Fruit fly (Drosophila melanogaster) whole organism, adult: ENCODE data around the gene CG15449.
A peak's percentile ranks its signal among the peaks of the same experiment; 100 is the strongest.

Source experiments
- CG11617 ChIP-seq: fragments of 200-800 bp; sonication (Bioruptor generic); optimal IDR thresholded peaks from 2 replicates; lab custom pipeline; 2017; ENCODE audit warnings: mild to moderate bottlenecking, missing biosample characterization, missing genetic modification reagents, missing genetic modification characterization
- CG12768 ChIP-seq: fragments of 200-800 bp; sonication (Bioruptor generic); optimal IDR thresholded peaks from 2 replicates; lab custom pipeline; 2017; ENCODE audit warnings: missing biosample characterization, missing genetic modification characterization, mild to moderate bottlenecking, moderate library complexity, missing genetic modification reagents
- CG14711 ChIP-seq: fragments of 200-800 bp; sonication (Bioruptor generic); optimal IDR thresholded peaks from 2 replicates; lab custom pipeline; 2018; ENCODE audit warnings: missing biosample characterization, mild to moderate bottlenecking, missing genetic modification characterization, moderate library complexity
- CG1620 ChIP-seq: fragments of 200-800 bp; sonication (Bioruptor generic); optimal IDR thresholded peaks from 2 replicates; lab custom pipeline; 2016; ENCODE audit warnings: missing biosample characterization, missing genetic modification characterization
- CG33017 ChIP-seq: fragments of 200-800 bp; sonication (Bioruptor generic); optimal IDR thresholded peaks from 2 replicates; lab custom pipeline; 2018; ENCODE audit warnings: missing biosample characterization, mild to moderate bottlenecking, missing genetic modification characterization, moderate library complexity
- CG5204 ChIP-seq: fragments of 200-800 bp; sonication (Bioruptor generic); optimal IDR thresholded peaks from 2 replicates; lab custom pipeline; 2016; ENCODE audit warnings: missing biosample characterization, missing genetic modification characterization
- CG7045 ChIP-seq: fragments of 200-800 bp; sonication (Bioruptor generic); optimal IDR thresholded peaks from 2 replicates; lab custom pipeline; 2017; ENCODE audit warnings: missing biosample characterization, mild to moderate bottlenecking, missing genetic modification characterization
- CG7101 ChIP-seq: fragments of 200-800 bp; sonication (Bioruptor generic); optimal IDR thresholded peaks from 2 replicates; lab custom pipeline; 2018; ENCODE audit warnings: missing biosample characterization, mild to moderate bottlenecking, missing genetic modification characterization, moderate library complexity
- Clk ChIP-seq: fragments of 200-800 bp; sonication (Bioruptor generic); optimal IDR thresholded peaks from 2 replicates; lab custom pipeline; 2017; ENCODE audit warnings: missing biosample characterization, missing genetic modification characterization
- Crg-1 ChIP-seq: fragments of 200-800 bp; sonication (Bioruptor generic); optimal IDR thresholded peaks from 2 replicates; lab custom pipeline; 2016; ENCODE audit warnings: missing biosample characterization, missing genetic modification characterization
- Hr96 ChIP-seq: fragments of 200-800 bp; sonication (Bioruptor generic); optimal IDR thresholded peaks from 2 replicates; lab custom pipeline; 2016; ENCODE audit warnings: missing biosample characterization, missing genetic modification characterization
- Mnt ChIP-seq: fragments of 200-800 bp; sonication (Bioruptor generic); optimal IDR thresholded peaks from 2 replicates; lab custom pipeline; 2016; ENCODE audit warnings: missing biosample characterization, mild to moderate bottlenecking, missing genetic modification characterization
- bab1 ChIP-seq: fragments of 200-800 bp; sonication (Bioruptor generic); optimal IDR thresholded peaks from 3 replicates; lab custom pipeline; 2019; ENCODE audit warnings: missing biosample characterization, mild to moderate bottlenecking, missing genetic modification characterization, moderate library complexity
- cic ChIP-seq: fragments of 200-800 bp; sonication (Bioruptor generic); optimal IDR thresholded peaks from 2 replicates; lab custom pipeline; 2017; ENCODE audit warnings: missing biosample characterization, mild to moderate bottlenecking, missing genetic modification characterization, moderate library complexity
- cnc ChIP-seq, 2 experiments: fragments of >200 bp; optimal IDR thresholded peaks; 2 replicates each; lab custom pipeline; 2017
- kay ChIP-seq: fragments of 200-800 bp; sonication (Bioruptor generic); peaks from one replicate; lab custom pipeline; 2016; ENCODE audit warnings: missing biosample characterization, missing genetic modification characterization, borderline replicate concordance
- ovo ChIP-seq: fragments of 200-800 bp; sonication (Bioruptor generic); optimal IDR thresholded peaks from 2 replicates; lab custom pipeline; 2016; ENCODE audit warnings: missing biosample characterization, missing genetic modification characterization
- pad ChIP-seq: fragments of 200-800 bp; sonication (Bioruptor generic); optimal IDR thresholded peaks from 3 replicates; lab custom pipeline; 2017; ENCODE audit warnings: missing biosample characterization, missing genetic modification characterization, mild to moderate bottlenecking, moderate library complexity, missing genetic modification reagents
- tj ChIP-seq: fragments of 200-800 bp; sonication (Bioruptor generic); optimal IDR thresholded peaks from 3 replicates; lab custom pipeline; 2017; ENCODE audit warnings: missing biosample characterization, mild to moderate bottlenecking, missing genetic modification characterization, moderate library complexity
- toe ChIP-seq: fragments of 200-800 bp; sonication (Bioruptor generic); optimal IDR thresholded peaks from 2 replicates; lab custom pipeline; 2016; ENCODE audit warnings: missing biosample characterization, missing genetic modification characterization

The CG15449 gene

DNA sequence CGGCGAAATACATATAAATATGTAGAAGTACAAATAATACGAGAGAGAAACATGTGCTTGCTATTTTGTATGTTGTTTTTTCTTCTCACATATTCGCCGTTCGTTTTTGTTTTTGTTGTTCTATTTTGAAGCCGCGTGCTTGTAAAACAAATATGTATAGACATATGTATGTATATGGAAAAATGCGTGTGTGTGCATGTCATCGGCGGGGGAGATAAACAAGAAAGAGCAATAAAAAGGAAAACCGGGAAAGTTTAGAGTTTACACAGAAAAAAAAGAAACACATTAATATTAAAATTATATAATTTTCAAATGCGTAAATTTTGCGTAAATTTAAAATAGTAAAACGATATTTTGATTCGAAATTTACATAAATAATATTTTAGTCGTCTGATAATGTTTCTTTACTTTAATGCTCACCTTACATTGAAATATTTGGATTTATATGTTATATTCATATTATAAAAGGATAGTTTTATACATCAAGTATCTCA lies 5.1 kb upstream of the CG15449 start:
- TF ChIP-seq CG14711 (tag; lab: Kevin White, UChicago) (peak; percentile 26), CG1620 (GFP tag; lab: Kevin White, UChicago) (no peak), Clk (GFP tag; lab: Kevin White, UChicago) (no peak)

DNA sequence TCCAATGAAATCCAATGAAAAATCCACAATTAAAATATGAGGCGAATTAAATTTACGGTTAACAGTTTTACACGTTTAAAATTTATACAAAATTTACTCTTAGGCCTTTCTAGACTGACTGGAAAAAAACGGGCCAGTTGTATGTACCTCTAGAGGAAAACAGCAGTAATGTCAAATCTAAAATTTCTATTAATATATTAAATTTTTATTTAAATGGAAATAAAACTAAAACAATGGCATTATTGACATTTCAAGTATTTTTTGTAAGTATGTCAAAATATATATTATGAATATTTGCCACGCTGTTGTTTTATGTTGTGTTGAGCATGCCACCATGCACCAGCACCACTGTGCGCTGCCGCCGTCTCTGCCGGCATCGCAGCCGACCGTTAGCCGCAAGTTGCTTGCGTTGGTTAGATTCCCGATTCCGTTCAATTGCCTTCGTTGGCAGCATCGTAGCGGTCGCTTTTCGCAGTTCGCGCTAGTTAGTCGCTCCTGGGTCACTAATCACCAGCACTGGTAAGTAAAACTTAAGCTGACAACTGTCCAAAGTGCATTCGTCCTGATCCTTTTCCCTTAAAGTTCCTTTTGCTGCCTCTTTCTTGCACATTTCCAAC lies 4.5 kb upstream of the CG15449 start, which contains the start of gene Cbs:
Cbs (plus strand) TSS at position 308 of the 617 bp plus-strand sequence.
- TF ChIP-seq toe (peak; percentile 34), tj (peak; percentile 36), pad (peak; percentile 35), CG12768 (GFP tag; lab: Kevin White, UChicago) (no peak), Mnt (GFP tag; lab: Kevin White, UChicago) (peak; percentile 65), kay (GFP tag; lab: Kevin White, UChicago) (peak; percentile 58), CG14711 (tag; lab: Kevin White, UChicago) (peak; percentile 25), bab1 (GFP tag; lab: Kevin White, UChicago) (peak; percentile 33), CG33017 (tag; lab: Kevin White, UChicago) (peak; percentile 51), cic (peak; percentile 36), CG1620 (GFP tag; lab: Kevin White, UChicago) (peak; percentile 17), cnc (optimal IDR thresholded peaks at IDR 0.05; lab: Kevin White, UChicago) (no peak), Hr96 (GFP tag; lab: Kevin White, UChicago) (no peak), Crg-1 (GFP tag; lab: Kevin White, UChicago) (peak; percentile 25), Clk (GFP tag; lab: Kevin White, UChicago) (no peak), CG11617 (GFP tag; lab: Kevin White, UChicago) (peak; percentile 73), CG5204 (GFP tag; lab: Kevin White, UChicago) (no peak), ovo (peak; percentile 94), CG7045 (GFP tag; lab: Kevin White, UChicago) (peak; percentile 61), CG7101 (peak; percentile 17)

DNA sequence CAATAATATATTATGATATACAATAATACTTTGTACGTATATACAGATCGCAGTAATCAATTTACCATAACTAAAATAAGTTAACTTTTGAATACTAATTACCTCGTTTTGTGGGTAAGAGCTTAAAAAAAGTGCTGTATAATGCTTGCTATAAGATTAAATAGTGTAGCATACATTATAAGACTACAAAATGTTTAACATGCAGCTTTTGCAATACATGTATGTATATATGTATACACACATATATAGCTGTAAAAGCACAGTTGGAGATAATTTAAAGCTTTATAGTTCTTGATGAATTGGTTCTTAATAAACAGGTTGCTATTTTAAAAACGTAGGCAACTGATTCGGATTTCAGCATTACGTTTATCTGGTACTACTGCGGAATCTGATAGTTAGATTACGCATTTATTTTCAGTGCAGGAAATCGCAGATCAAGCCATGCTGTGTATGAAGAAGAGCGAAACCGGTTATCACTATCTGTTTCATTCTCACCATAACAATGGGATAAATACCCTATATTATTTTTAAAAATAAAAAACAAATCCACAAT lies 3.9 kb upstream of the CG15449 start:
- TF ChIP-seq cic (no peak), cnc (optimal IDR thresholded peaks at IDR 0.05; lab: Kevin White, UChicago) (peak in 1 of 2 experiments; percentile 76)

DNA sequence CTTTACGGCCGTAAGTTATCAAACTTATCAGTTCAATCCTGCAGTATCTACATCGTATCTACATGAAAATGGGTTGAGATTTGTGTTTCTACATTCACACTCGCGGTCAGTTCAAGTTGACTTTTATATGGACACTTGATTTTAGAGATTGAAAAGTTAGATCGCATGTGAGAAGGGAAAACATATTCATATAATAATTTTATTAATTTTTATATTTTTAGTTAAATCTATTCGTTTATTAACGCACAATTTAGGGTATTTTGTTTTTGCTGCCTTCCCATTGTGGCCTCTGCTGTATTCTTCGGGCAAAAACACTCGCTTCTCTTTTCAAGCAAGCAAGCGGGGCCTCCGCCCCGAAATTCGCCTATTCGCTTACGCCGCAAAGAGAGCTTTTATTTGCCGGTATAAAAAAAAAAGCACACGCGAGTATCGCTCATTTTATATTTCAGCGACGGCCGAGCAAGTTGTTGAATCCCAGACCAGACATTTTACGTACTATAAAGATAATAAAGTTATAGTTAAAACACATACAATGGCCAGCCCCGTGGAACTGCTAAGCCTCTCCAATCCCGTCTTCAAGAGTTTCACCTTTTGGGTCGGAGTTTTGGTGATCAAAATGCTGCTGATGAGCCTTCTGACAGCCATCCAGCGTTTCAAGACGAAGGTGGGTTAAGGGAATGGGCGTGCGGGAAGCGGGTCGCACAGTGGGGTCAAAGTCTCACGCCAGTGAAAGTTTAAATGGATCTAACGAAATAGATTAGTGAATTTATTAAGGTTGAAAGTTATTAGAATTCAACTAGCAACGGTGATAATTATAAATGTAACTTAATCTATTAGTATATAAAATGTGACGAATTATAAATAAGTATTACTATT lies 2.5 kb upstream of the CG15449 start:
- TF ChIP-seq CG5204 (GFP tag; lab: Kevin White, UChicago): peak; percentile 26
- TF ChIP-seq CG7045 (GFP tag; lab: Kevin White, UChicago): peak; percentile 79
- peak; percentile 85 for TF ChIP-seq CG14711 (tag; lab: Kevin White, UChicago)
- TF ChIP-seq CG12768 (GFP tag; lab: Kevin White, UChicago): peak; percentile 66
- TF ChIP-seq pad: peak; percentile 70
- TF ChIP-seq CG11617 (GFP tag; lab: Kevin White, UChicago): peak; percentile 83
- TF ChIP-seq toe: peak; percentile 35
- TF ChIP-seq tj: peak; percentile 84
- TF ChIP-seq bab1 (GFP tag; lab: Kevin White, UChicago): peak; percentile 85
- peak; percentile 82 for TF ChIP-seq CG33017 (tag; lab: Kevin White, UChicago)
- peak; percentile 92 for TF ChIP-seq CG7101
- TF ChIP-seq Mnt (GFP tag; lab: Kevin White, UChicago): peak; percentile 71
- TF ChIP-seq CG1620 (GFP tag; lab: Kevin White, UChicago): peak; percentile 46
- peak; percentile 59 for TF ChIP-seq ovo
- TF ChIP-seq cnc (optimal IDR thresholded peaks at IDR 0.05; lab: Kevin White, UChicago): no peak
- peak; percentile 39 for TF ChIP-seq Clk (GFP tag; lab: Kevin White, UChicago)
- peak; percentile 53 for TF ChIP-seq Hr96 (GFP tag; lab: Kevin White, UChicago)
- peak; percentile 78 for TF ChIP-seq kay (GFP tag; lab: Kevin White, UChicago)
- peak; percentile 49 for TF ChIP-seq cic
- no peak for TF ChIP-seq Crg-1 (GFP tag; lab: Kevin White, UChicago)

DNA sequence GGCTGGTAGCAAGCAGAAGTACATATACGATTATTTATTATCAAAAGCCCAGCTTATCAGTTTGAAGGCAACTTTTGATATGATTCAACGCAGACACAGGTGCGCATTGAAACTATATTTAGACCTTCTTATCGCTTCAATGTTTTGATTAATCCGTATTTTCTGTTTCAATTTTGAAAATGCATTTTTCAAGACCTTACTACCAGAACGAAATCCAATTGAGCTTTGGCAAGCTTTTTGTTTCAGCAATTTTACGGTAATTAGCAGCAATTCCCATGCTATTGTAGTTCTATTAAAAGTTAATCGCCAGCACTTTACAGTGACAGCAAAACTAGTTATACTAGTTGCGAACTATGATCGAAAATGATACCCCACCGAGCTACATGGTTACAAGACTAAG lies 1.4 kb upstream of the CG15449 start, which contains the start of gene Mgstl:
Mgstl (plus strand) TSS at position 301 of the 400 bp plus-strand sequence.
- TF ChIP-seq Crg-1 (GFP tag; lab: Kevin White, UChicago): no peak
- TF ChIP-seq CG5204 (GFP tag; lab: Kevin White, UChicago): peak; percentile 34
- no peak for TF ChIP-seq CG12768 (GFP tag; lab: Kevin White, UChicago)
- no peak for TF ChIP-seq Mnt (GFP tag; lab: Kevin White, UChicago)
- TF ChIP-seq CG7045 (GFP tag; lab: Kevin White, UChicago): no peak
- peak; percentile 87 for TF ChIP-seq kay (GFP tag; lab: Kevin White, UChicago)
- TF ChIP-seq ovo: no peak
- TF ChIP-seq CG11617 (GFP tag; lab: Kevin White, UChicago): no peak

DNA sequence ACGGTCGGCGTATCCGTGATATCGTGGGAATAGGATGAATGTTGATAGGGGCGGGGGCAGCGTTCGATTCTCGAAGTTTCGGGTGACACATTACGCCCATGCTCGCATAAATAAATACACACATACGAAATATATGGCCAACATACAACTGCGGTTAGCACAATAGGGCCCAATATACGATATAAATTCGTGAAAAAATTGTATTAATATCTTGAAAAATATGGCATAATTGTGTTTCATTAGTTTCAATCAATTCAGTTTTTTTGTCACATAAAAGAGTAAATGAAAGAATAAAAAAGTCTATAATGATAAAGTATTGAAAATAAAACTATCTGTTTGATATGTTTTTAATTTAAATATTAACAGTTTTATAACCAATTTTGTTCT lies 4.5 kb downstream of the CG15449 start:
- TF ChIP-seq ovo (no peak), tj (peak; percentile 33)
